Fruit fly (Drosophila melanogaster): ENCODE data around the gene AP-1sigma.
A peak's percentile ranks its signal among the peaks of the same experiment; 100 is the strongest.

Gene AP-1sigma

dm6 chr3R:23910260-23910887 lies 48.1 kb upstream of the AP-1sigma start (continued):
- peak; percentile 70 for TF ChIP-seq Hr4 (GFP tag; optimal IDR thresholded peaks at IDR 0.05)
- no peak for TF ChIP-seq fkh (GFP tag; optimal IDR thresholded peaks at IDR 0.05)
- no peak for TF ChIP-seq Hr38 (GFP tag; optimal IDR thresholded peaks at IDR 0.05)
- peak; percentile 14 for TF ChIP-seq CG4318 (GFP tag; optimal IDR thresholded peaks at IDR 0.05)

- TF ChIP-seq CG31627 (GFP tag; optimal IDR thresholded peaks at IDR 0.05) (no peak), eg (GFP tag; IDR thresholded peaks at IDR 0.05) (no peak), CG1621 (tag; optimal IDR thresholded peaks at IDR 0.05) (no peak), Met (GFP tag; optimal IDR thresholded peaks at IDR 0.05) (no peak), fkh (GFP tag; optimal IDR thresholded peaks at IDR 0.05) (peak; percentile 19), Sox14 (GFP tag; optimal IDR thresholded peaks at IDR 0.05) (no peak), CG10669 (GFP tag; optimal IDR thresholded peaks at IDR 0.05) (no peak), CG32006 (GFP tag; optimal IDR thresholded peaks at IDR 0.05) (no peak), CG6808 (GFP tag; optimal IDR thresholded peaks at IDR 0.05) (no peak), CG6854 (GFP tag; optimal IDR thresholded peaks at IDR 0.05) (peak; percentile 7), net (GFP tag; optimal IDR thresholded peaks at IDR 0.05) (no peak), topi (GFP tag; optimal IDR thresholded peaks at IDR 0.05) (no peak), Eip78C (GFP tag) (peak; percentile 37)
Observed at dm6 chr3R:23911073-23911690, 47.3 kb upstream of the AP-1sigma start.

- TF ChIP-seq CG8319 (GFP tag; optimal IDR thresholded peaks at IDR 0.05) (no peak), vri (GFP tag; optimal IDR thresholded peaks at IDR 0.05) (no peak), Hr39 (GFP tag; optimal IDR thresholded peaks at IDR 0.05) (no peak), CG6854 (GFP tag; optimal IDR thresholded peaks at IDR 0.05) (peak; percentile 12), OdsH (GFP tag; optimal IDR thresholded peaks at IDR 0.05) (no peak), salr (GFP tag; optimal IDR thresholded peaks at IDR 0.05) (no peak), CG6808 (GFP tag; optimal IDR thresholded peaks at IDR 0.05) (no peak), achi (GFP tag; optimal IDR thresholded peaks at IDR 0.05) (no peak), Eip78C (GFP tag) (no peak), svp (GFP tag) (peak; percentile 39), spab (GFP tag; optimal IDR thresholded peaks at IDR 0.05) (no peak), Ets96B (tag; optimal IDR thresholded peaks at IDR 0.05) (no peak), CG3919 (GFP tag; optimal IDR thresholded peaks at IDR 0.05) (peak; percentile 6), CG11294 (GFP tag; IDR thresholded peaks at IDR 0.05) (no peak), fkh (GFP tag; optimal IDR thresholded peaks at IDR 0.05) (no peak), CG34406 (GFP tag; optimal IDR thresholded peaks at IDR 0.05) (no peak), pdm3 (GFP tag; optimal IDR thresholded peaks at IDR 0.05) (no peak), ss (GFP tag; optimal IDR thresholded peaks at IDR 0.05) (no peak), CG6163 (GFP tag; IDR thresholded peaks at IDR 0.05) (0 out of 3 replicates have a peak, but pooled peaks have one; percentile 16), CG9139 (GFP tag; optimal IDR thresholded peaks at IDR 0.05) (no peak)
Observed at dm6 chr3R:23912349-23912748, 46.1 kb upstream of the AP-1sigma start.

- TF ChIP-seq CG3032 (tag; optimal IDR thresholded peaks at IDR 0.05) = no peak
- peak; percentile 16 for TF ChIP-seq Eip93F (GFP tag; optimal IDR thresholded peaks at IDR 0.05)
- no peak for TF ChIP-seq vri (GFP tag; optimal IDR thresholded peaks at IDR 0.05)
Observed at dm6 chr3R:23914415-23915041, 43.9 kb upstream of the AP-1sigma start.

Data from whole organism, prepupa.